Fruit fly (Drosophila melanogaster) whole organism, embryonic: ENCODE measurements around the gene CG17124.

Experiments used
- Asciz ChIP-seq: fragments of 200-800 bp; sonication (Bioruptor generic); optimal IDR thresholded peaks from 2 replicates; lab custom pipeline; 2017; ENCODE audit warnings: missing biosample characterization, mild to moderate bottlenecking, missing genetic modification characterization, missing genetic modification reagents
- CG10366 ChIP-seq: fragments of 200-800 bp; sonication (Bioruptor generic); IDR thresholded peaks from 2 replicates; pipeline ENCODE4 v1.3.6; 2022; ENCODE audit warnings: missing biosample characterization, missing genetic modification characterization
- CG10431 ChIP-seq: fragments of 200-800 bp; sonication (Bioruptor generic); optimal IDR thresholded peaks from 3 replicates; lab custom pipeline; 2018; ENCODE audit warnings: missing biosample characterization, mild to moderate bottlenecking, missing genetic modification characterization
- CG12391 ChIP-seq: fragments of 200-800 bp; sonication (Bioruptor generic); optimal IDR thresholded peaks from 3 replicates; lab custom pipeline; 2018; ENCODE audit warnings: missing biosample characterization, mild to moderate bottlenecking, missing genetic modification characterization, moderate library complexity
- CG12769 ChIP-seq: fragments of 200-800 bp; sonication (Bioruptor generic); optimal IDR thresholded peaks from 2 replicates; lab custom pipeline; 2019; ENCODE audit warnings: missing biosample characterization, mild to moderate bottlenecking, missing genetic modification characterization, moderate library complexity
- CG12942 ChIP-seq: fragments of 200-800 bp; sonication (Bioruptor generic); optimal IDR thresholded peaks from 3 replicates; lab custom pipeline; 2016; ENCODE audit warnings: missing biosample characterization, missing genetic modification characterization
- CG14014 ChIP-seq: fragments of 200-800 bp; sonication (Bioruptor generic); IDR thresholded peaks from 2 replicates; pipeline ENCODE4 v1.3.6; 2022; ENCODE audit warnings: missing biosample characterization, missing genetic modification characterization
- CG15479 ChIP-seq: fragments of 200-800 bp; sonication (Bioruptor generic); optimal IDR thresholded peaks from 3 replicates; lab custom pipeline; 2019; ENCODE audit warnings: missing biosample characterization, mild to moderate bottlenecking, missing genetic modification characterization, moderate library complexity
- CG17568 ChIP-seq: fragments of 200-800 bp; sonication (Bioruptor generic); optimal IDR thresholded peaks from 2 replicates; lab custom pipeline; 2018; ENCODE audit warnings: missing biosample characterization, mild to moderate bottlenecking, missing genetic modification characterization, moderate library complexity
- CG17802 ChIP-seq: fragments of 200-800 bp; sonication (Bioruptor generic); optimal IDR thresholded peaks from 2 replicates; lab custom pipeline; 2018; ENCODE audit warnings: missing biosample characterization, mild to moderate bottlenecking, missing genetic modification characterization, moderate library complexity
- CG2202 ChIP-seq: fragments of 200-800 bp; sonication (Bioruptor generic); optimal IDR thresholded peaks from 2 replicates; lab custom pipeline; 2018; ENCODE audit warnings: missing biosample characterization, mild to moderate bottlenecking, missing genetic modification characterization
- CG34422 ChIP-seq: fragments of 200-800 bp; sonication (Bioruptor generic); IDR thresholded peaks from 3 replicates; pipeline ENCODE4 v1.3.6; 2022; ENCODE audit warnings: missing biosample characterization, missing genetic modification characterization
- CG4360 ChIP-seq: fragments of 200-800 bp; sonication (Bioruptor generic); IDR thresholded peaks from 2 replicates; pipeline ENCODE4 v1.3.6; 2022; ENCODE audit warnings: missing biosample characterization, missing genetic modification characterization
- CG4424 ChIP-seq: fragments of 200-800 bp; sonication (Bioruptor generic); optimal IDR thresholded peaks from 3 replicates; lab custom pipeline; 2016; ENCODE audit warnings: missing biosample characterization, missing genetic modification characterization
- CG6654 ChIP-seq: fragments of 200-800 bp; sonication (Bioruptor generic); optimal IDR thresholded peaks from 2 replicates; lab custom pipeline; 2017; ENCODE audit warnings: missing biosample characterization, mild to moderate bottlenecking, missing genetic modification characterization
- CG7786 ChIP-seq: fragments of 200-800 bp; sonication (Bioruptor generic); optimal IDR thresholded peaks from 2 replicates; lab custom pipeline; 2016; ENCODE audit warnings: missing biosample characterization, missing genetic modification characterization
- CG7839 ChIP-seq: fragments of 200-800 bp; sonication (Bioruptor generic); optimal IDR thresholded peaks from 3 replicates; lab custom pipeline; 2018; ENCODE audit warnings: missing biosample characterization, mild to moderate bottlenecking, missing genetic modification characterization, moderate library complexity
- CG9609 ChIP-seq: fragments of 200-800 bp; sonication (Bioruptor generic); optimal IDR thresholded peaks from 3 replicates; lab custom pipeline; 2016; ENCODE audit warnings: missing biosample characterization, missing genetic modification characterization
- CHES-1-like ChIP-seq: fragments of 200-800 bp; sonication (Bioruptor generic); optimal IDR thresholded peaks from 2 replicates; lab custom pipeline; 2016; ENCODE audit warnings: missing biosample characterization, missing genetic modification characterization
- CkIIα-i1 ChIP-seq: fragments of 200-800 bp; sonication (Bioruptor generic); IDR thresholded peaks from 2 replicates; pipeline ENCODE4 v1.3.6; 2022; ENCODE audit warnings: missing biosample characterization, missing genetic modification characterization
- Dad ChIP-seq: fragments of 200-800 bp; sonication (Bioruptor generic); optimal IDR thresholded peaks from 3 replicates; lab custom pipeline; 2016; ENCODE audit warnings: missing biosample characterization, missing genetic modification characterization
- Dbx ChIP-seq: fragments of 200-800 bp; sonication (Bioruptor generic); IDR thresholded peaks from 3 replicates; pipeline ENCODE4 v1.3.6; 2022; ENCODE audit warnings: missing biosample characterization, missing genetic modification characterization
- Deaf1 ChIP-seq: fragments of 200-800 bp; optimal IDR thresholded peaks from 3 replicates; lab custom pipeline; 2019; ENCODE audit warnings: missing biosample characterization, mild to moderate bottlenecking, missing genetic modification characterization, moderate library complexity
- Doc2 ChIP-seq: fragments of 200-800 bp; sonication (Bioruptor generic); IDR thresholded peaks from 2 replicates; pipeline ENCODE4 v1.3.6; 2022; ENCODE audit warnings: missing biosample characterization, missing genetic modification characterization
- Gug ChIP-seq: fragments of 200-800 bp; sonication (Bioruptor generic); IDR thresholded peaks from 4 replicates; pipeline ENCODE4 v1.3.6; 2022; ENCODE audit warnings: missing biosample characterization, missing genetic modification characterization
- Hr51 ChIP-seq, 2 experiments: fragments of 200-800 bp; sonication (Bioruptor generic); optimal IDR thresholded peaks; 2 replicates in 1 of 2; 3 replicates in 1 of 2; lab custom pipeline; 2016 to 2018; ENCODE audit warnings: missing biosample characterization in 2 of 2, missing genetic modification characterization in 2 of 2, mild to moderate bottlenecking in 1 of 2, moderate library complexity in 1 of 2
- Max ChIP-seq: fragments of 200-800 bp; sonication (Bioruptor generic); optimal IDR thresholded peaks from 2 replicates; lab custom pipeline; 2016; ENCODE audit warnings: missing biosample characterization, mild to moderate bottlenecking, missing genetic modification characterization
- Mes4 ChIP-seq: fragments of 200-800 bp; sonication (Bioruptor generic); optimal IDR thresholded peaks from 2 replicates; lab custom pipeline; 2016; ENCODE audit warnings: missing biosample characterization, missing genetic modification characterization
- NC2β ChIP-seq: fragments of 200-800 bp; sonication (Bioruptor generic); optimal IDR thresholded peaks from 2 replicates; lab custom pipeline; 2016; ENCODE audit warnings: missing biosample characterization, missing genetic modification characterization
- Six4 ChIP-seq: fragments of 200-800 bp; sonication (Bioruptor generic); optimal IDR thresholded peaks from 2 replicates; lab custom pipeline; 2016; ENCODE audit warnings: missing biosample characterization, missing genetic modification characterization
- Trl ChIP-seq, 3 experiments: fragments of >200 bp in 2 of 3; fragments of 200-800 bp in 1 of 3; sonication (Bioruptor generic) in 1 of 3; optimal IDR thresholded peaks; 2 replicates in 1 of 3; 3 replicates in 2 of 3; lab custom pipeline; 2016 to 2017; ENCODE audit warnings: missing biosample characterization in 1 of 3, missing genetic modification characterization in 1 of 3
- abd-A ChIP-seq: fragments of 200-800 bp; sonication (Bioruptor generic); optimal IDR thresholded peaks from 3 replicates; lab custom pipeline; 2019; ENCODE audit warnings: missing biosample characterization, mild to moderate bottlenecking, missing genetic modification characterization, moderate library complexity
- ac ChIP-seq: fragments of 200-800 bp; sonication (Bioruptor generic); optimal IDR thresholded peaks from 3 replicates; lab custom pipeline; 2017; ENCODE audit warnings: missing biosample characterization, mild to moderate bottlenecking, missing genetic modification characterization
- chinmo ChIP-seq: fragments of 200-800 bp; sonication (Bioruptor generic); IDR thresholded peaks from 4 replicates; pipeline ENCODE4 v1.3.6; 2022; ENCODE audit warnings: missing biosample characterization, missing genetic modification characterization; ENCODE audit not compliant: partially characterized antibody
- corto ChIP-seq: fragments of 200-800 bp; sonication (Bioruptor generic); optimal IDR thresholded peaks from 2 replicates; lab custom pipeline; 2016; ENCODE audit warnings: missing biosample characterization, mild to moderate bottlenecking, missing genetic modification characterization, moderate library complexity
- croc ChIP-seq: fragments of 200-800 bp; sonication (Bioruptor generic); conservative IDR thresholded peaks from 3 replicates; pipeline ENCODE4 v1.3.6; 2022; ENCODE audit warnings: missing biosample characterization, missing genetic modification characterization
- cwo ChIP-seq: fragments of 200-800 bp; sonication (Bioruptor generic); optimal IDR thresholded peaks from 3 replicates; lab custom pipeline; 2017; ENCODE audit warnings: missing biosample characterization, missing genetic modification characterization, mild to moderate bottlenecking, moderate library complexity, missing genetic modification reagents
- emc ChIP-seq: fragments of 200-800 bp; sonication (Bioruptor generic); optimal IDR thresholded peaks from 2 replicates; lab custom pipeline; 2016; ENCODE audit warnings: missing biosample characterization, missing genetic modification characterization
- lbe ChIP-seq: fragments of 200-800 bp; sonication (Bioruptor generic); optimal IDR thresholded peaks from 2 replicates; lab custom pipeline; 2016; ENCODE audit warnings: missing biosample characterization, mild to moderate bottlenecking, missing genetic modification characterization
- otp ChIP-seq: fragments of 200-800 bp; sonication (Bioruptor generic); IDR thresholded peaks from 3 replicates; pipeline ENCODE4, ENCODE4 v1.3.6; 2022; ENCODE audit warnings: missing biosample characterization, missing genetic modification characterization
- pb ChIP-seq: fragments of 200-800 bp; sonication (Bioruptor generic); optimal IDR thresholded peaks from 3 replicates; lab custom pipeline; 2016; ENCODE audit warnings: missing biosample characterization, missing genetic modification characterization
- phol ChIP-seq: fragments of 200-800 bp; sonication (Bioruptor generic); optimal IDR thresholded peaks from 3 replicates; lab custom pipeline; 2018; ENCODE audit warnings: missing biosample characterization, mild to moderate bottlenecking, missing genetic modification characterization, moderate library complexity
- seq ChIP-seq: fragments of 200-800 bp; sonication (Bioruptor generic); IDR thresholded peaks from 2 replicates; pipeline ENCODE4 v1.3.6; 2022; ENCODE audit warnings: missing biosample characterization, missing genetic modification characterization
- sima ChIP-seq: fragments of 200-800 bp; sonication (Bioruptor generic); optimal IDR thresholded peaks from 2 replicates; lab custom pipeline; 2016; ENCODE audit warnings: missing biosample characterization, missing genetic modification characterization
- ttk ChIP-seq: fragments of 200-800 bp; sonication (Bioruptor generic); IDR thresholded peaks from 2 replicates; pipeline ENCODE4 v2.1.2; 2022; ENCODE audit warnings: missing biosample characterization, missing genetic modification characterization
- tup ChIP-seq: fragments of 200-800 bp; sonication (Bioruptor generic); optimal IDR thresholded peaks from 2 replicates; lab custom pipeline; 2016; ENCODE audit warnings: missing biosample characterization, mild to moderate bottlenecking, missing genetic modification characterization, moderate library complexity
- unc-4 ChIP-seq: fragments of 200-800 bp; sonication (Bioruptor generic); IDR thresholded peaks from 2 replicates; pipeline ENCODE4 v1.3.6; 2022; ENCODE audit warnings: missing biosample characterization, missing genetic modification characterization; ENCODE audit not compliant: partially characterized antibody
- zen2 ChIP-seq: fragments of 200-800 bp; sonication (Bioruptor generic); IDR thresholded peaks from 3 replicates; pipeline ENCODE4 v1.3.6; 2022; ENCODE audit warnings: missing biosample characterization, missing genetic modification characterization; ENCODE audit not compliant: partially characterized antibody

CG17124 gene

DNA sequence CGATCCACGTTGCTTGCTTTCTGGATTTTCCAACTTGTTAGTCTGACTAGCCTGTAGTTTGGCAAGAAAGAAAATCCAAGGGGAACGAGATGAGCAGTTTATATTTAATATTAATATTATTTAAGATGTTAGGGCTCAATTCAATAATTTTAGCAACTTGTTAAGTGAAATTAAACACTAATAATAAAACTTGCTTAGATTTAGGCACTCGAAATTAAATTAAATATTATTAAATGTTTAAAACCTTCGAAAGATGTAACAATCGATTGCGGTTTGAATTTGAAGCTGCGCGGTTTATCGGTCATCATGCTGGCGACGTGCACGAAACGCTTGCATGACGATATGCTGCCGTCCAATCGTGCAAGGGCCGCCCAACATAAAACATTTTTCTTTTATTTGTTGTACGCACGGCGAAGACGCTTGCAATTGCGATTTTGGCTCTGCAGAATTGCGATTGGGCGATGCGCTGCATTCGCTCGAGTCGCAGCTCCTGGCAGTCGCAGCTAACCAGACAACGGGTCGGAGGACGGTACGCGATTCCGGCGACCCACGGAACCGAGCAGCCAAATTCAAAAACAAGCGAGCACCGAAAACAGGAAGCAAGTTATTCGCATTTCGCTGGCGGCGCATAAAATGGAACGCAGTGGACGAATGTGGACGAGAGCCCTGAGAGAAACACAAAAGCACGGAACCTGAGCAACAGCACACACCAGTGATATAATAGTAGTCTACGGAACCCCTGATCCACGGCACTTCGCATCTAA is 18.9 kb downstream of the CG17124 start, which contains the start of the genes Vha16-5 and CG12299 (continued):
- TF ChIP-seq Max (GFP tag; lab: Kevin White, UChicago) (peak; percentile 74), emc (GFP tag; lab: Kevin White, UChicago) (peak; percentile 58), corto (no peak), phol (tag; lab: Kevin White, UChicago) (peak; percentile 94), ac (GFP tag; lab: Kevin White, UChicago) (no peak), Dad (GFP tag; lab: Kevin White, UChicago) (peak; percentile 94), Hr51 (GFP tag; optimal IDR thresholded peaks at IDR 0.05; lab: Kevin White, UChicago) (peak in 1 of 2 experiments; percentile 90), CG12769 (tag; lab: Kevin White, UChicago) (no peak), CkIIα-i1 (GFP tag; lab: Robert Waterston, UW) (0 out of 2 replicates have a peak, but pooled peaks have one; percentile 10), zen2 (peak; percentile 57; the same call in 1 of the 3 replicates), chinmo (GFP tag; lab: Robert Waterston, UW) (peak; percentile 87; the same call in 3 of the 4 replicates), tup (GFP tag; lab: Kevin White, UChicago) (peak; percentile 77), Dbx (GFP tag; lab: Robert Waterston, UW) (peak; percentile 91), Asciz (GFP tag; lab: Kevin White, UChicago) (no peak), CG4424 (peak; percentile 87), CG7839 (tag; lab: Kevin White, UChicago) (no peak), Six4 (peak; percentile 77), ttk (peak; percentile 88), CG34422 (GFP tag; lab: Robert Waterston, UW) (peak; percentile 94), Trl (optimal IDR thresholded peaks at IDR 0.05; lab: Kevin White, UChicago) (no peak), Trl (GFP tag; optimal IDR thresholded peaks at IDR 0.05; lab: Kevin White, UChicago) (peak; percentile 86), lbe (peak; percentile 73), CG9609 (GFP tag; lab: Kevin White, UChicago) (peak; percentile 89), croc (GFP tag; lab: Robert Waterston, UW) (peak; percentile 70; the same call in 2 of the 3 replicates), CG2202 (tag; lab: Kevin White, UChicago) (peak; percentile 51), seq (GFP tag; lab: Robert Waterston, UW) (peak; percentile 34; the same call in 1 of the 2 replicates), CG6654 (GFP tag; lab: Kevin White, UChicago) (no peak), CG17568 (GFP tag; lab: Kevin White, UChicago) (no peak), Deaf1 (tag; lab: Kevin White, UChicago) (no peak), abd-A (no peak), CG4360 (GFP tag; lab: Robert Waterston, UW) (peak; percentile 59; the same call in 1 of the 2 replicates), CG17802 (peak; percentile 70), sima (GFP tag; lab: Kevin White, UChicago) (no peak), pb (GFP tag; lab: Kevin White, UChicago) (peak; percentile 69), Gug (GFP tag; lab: Robert Waterston, UW) (peak; percentile 74; the same call in 3 of the 4 replicates), Doc2 (peak; percentile 72; the same call in 1 of the 2 replicates), CG14014 (GFP tag; lab: Robert Waterston, UW) (peak; percentile 80), CG12391 (tag; lab: Kevin White, UChicago) (peak; percentile 83), Mes4 (GFP tag; lab: Kevin White, UChicago) (peak; percentile 67), CG12942 (GFP tag; lab: Kevin White, UChicago) (peak; percentile 86), CG15479 (GFP tag; lab: Kevin White, UChicago) (no peak), CG7786 (GFP tag; lab: Kevin White, UChicago) (peak; percentile 86), cwo (GFP tag; lab: Kevin White, UChicago) (no peak), unc-4 (GFP tag; lab: Robert Waterston, UW) (peak; percentile 69), CG10431 (peak; percentile 22), otp (GFP tag; lab: Robert Waterston, UW) (peak; percentile 82), CG10366 (peak; percentile 95), NC2β (GFP tag; lab: Kevin White, UChicago) (peak; percentile 85), CHES-1-like (GFP tag; lab: Kevin White, UChicago) (peak; percentile 87)
